Fruit fly (Drosophila melanogaster): ENCODE measurements around the gene CG7215.
A peak's percentile ranks its signal among the peaks of the same experiment; 100 is the strongest.

CG7215 gene

dm6 chr3R:18185385-18185784, 18.3 kb upstream of the CG7215 start, which contains the start of the genes Arp5 and CG7208 (continued):
- TF ChIP-seq seq (GFP tag; IDR thresholded peaks at IDR 0.05) (no peak; the same call in 1 of the 2 replicates), Bdp1 (GFP tag; optimal IDR thresholded peaks at IDR 0.05) (peak; percentile 38), CG9727 (GFP tag; optimal IDR thresholded peaks at IDR 0.05) (peak; percentile 64), Sox100B (GFP tag; optimal IDR thresholded peaks at IDR 0.05) (peak; percentile 64), ewg (GFP tag; optimal IDR thresholded peaks at IDR 0.05) (peak; percentile 48), Lpt (GFP tag; optimal IDR thresholded peaks at IDR 0.05) (no peak), CG12299 (tag; optimal IDR thresholded peaks at IDR 0.05) (peak; percentile 55), Eip74EF (GFP tag; optimal IDR thresholded peaks at IDR 0.05) (no peak), CG17568 (GFP tag; optimal IDR thresholded peaks at IDR 0.05) (no peak), CG12659 (GFP tag; optimal IDR thresholded peaks at IDR 0.05) (peak; percentile 86), slou (GFP tag; optimal IDR thresholded peaks at IDR 0.05) (peak; percentile 42), CG13296 (GFP tag; optimal IDR thresholded peaks at IDR 0.05) (peak; percentile 73), CG2116 (GFP tag; optimal IDR thresholded peaks at IDR 0.05) (peak; percentile 35), E2f2 (GFP tag; IDR thresholded peaks at IDR 0.05) (peak; percentile 60; the same call in 1 of the 2 replicates), CG7372 (GFP tag; IDR thresholded peaks at IDR 0.05) (peak; percentile 66), dm (GFP tag; optimal IDR thresholded peaks at IDR 0.05) (peak; percentile 5), Jarid2 (GFP tag; optimal IDR thresholded peaks at IDR 0.05) (no peak), insv (GFP tag; optimal IDR thresholded peaks at IDR 0.05) (peak in 1 of 2 experiments; percentile 20), Dp (GFP tag; optimal IDR thresholded peaks at IDR 0.05) (peak; percentile 37), Ets65A (GFP tag) (peak; percentile 90), CG12942 (GFP tag; optimal IDR thresholded peaks at IDR 0.05) (peak; percentile 69), crc (GFP tag; optimal IDR thresholded peaks at IDR 0.05) (peak; percentile 40), schlank (tag; optimal IDR thresholded peaks at IDR 0.05) (no peak), ems (GFP tag; optimal IDR thresholded peaks at IDR 0.05) (peak; percentile 73), Dek (tag; optimal IDR thresholded peaks at IDR 0.05) (peak; percentile 70)

- TF ChIP-seq CG15514 (GFP tag; optimal IDR thresholded peaks at IDR 0.05): peak; percentile 80
- peak; percentile 80 for TF ChIP-seq Med (GFP tag)
- no peak for TF ChIP-seq CG11723 (GFP tag; optimal IDR thresholded peaks at IDR 0.05)
- TF ChIP-seq CG31365 (tag; optimal IDR thresholded peaks at IDR 0.05): no peak
- peak; percentile 73 for TF ChIP-seq pzg (GFP tag; optimal IDR thresholded peaks at IDR 0.05)
- TF ChIP-seq HLHmδ (GFP tag; optimal IDR thresholded peaks at IDR 0.05): no peak
- TF ChIP-seq CG12219 (GFP tag; optimal IDR thresholded peaks at IDR 0.05): no peak
- TF ChIP-seq CG1603 (tag; optimal IDR thresholded peaks at IDR 0.05): no peak
- TF ChIP-seq HmgZ (tag; optimal IDR thresholded peaks at IDR 0.05): peak; percentile 4
- no peak for TF ChIP-seq CG3407 (GFP tag; optimal IDR thresholded peaks at IDR 0.05)
- no peak for TF ChIP-seq ap (GFP tag; IDR thresholded peaks at IDR 0.05)
- TF ChIP-seq knrl (GFP tag; IDR thresholded peaks at IDR 0.05; ENCODE audit: partially characterized antibody): no peak
- no peak for TF ChIP-seq sd (tag; optimal IDR thresholded peaks at IDR 0.05)
- no peak for TF ChIP-seq Ets65A (GFP tag)
- TF ChIP-seq her (GFP tag; optimal IDR thresholded peaks at IDR 0.05): no peak
- TF ChIP-seq CG12744 (GFP tag; optimal IDR thresholded peaks at IDR 0.05): no peak
- no peak for TF ChIP-seq insv (GFP tag; optimal IDR thresholded peaks at IDR 0.05)
- no peak for TF ChIP-seq Side (GFP tag; optimal IDR thresholded peaks at IDR 0.05)
- no peak for TF ChIP-seq cato (GFP tag; optimal IDR thresholded peaks at IDR 0.05; ENCODE audit: borderline replicate concordance)
- TF ChIP-seq Neu2 (GFP tag; optimal IDR thresholded peaks at IDR 0.05; ENCODE audit: borderline replicate concordance): no peak
- TF ChIP-seq MTF-1 (GFP tag; optimal IDR thresholded peaks at IDR 0.05; ENCODE audit: borderline replicate concordance): no peak
- TF ChIP-seq CG2120 (GFP tag; optimal IDR thresholded peaks at IDR 0.05): no peak
- TF ChIP-seq CG8290 (GFP tag; optimal IDR thresholded peaks at IDR 0.05): no peak
- TF ChIP-seq CG8290 (tag; optimal IDR thresholded peaks at IDR 0.05): no peak
- no peak for TF ChIP-seq jigr1 (GFP tag; IDR thresholded peaks at IDR 0.05)
- no peak for TF ChIP-seq croc (GFP tag; conservative IDR thresholded peaks at IDR 0.05)
- no peak for TF ChIP-seq CG17385 (GFP tag; optimal IDR thresholded peaks at IDR 0.05)
- no peak for TF ChIP-seq CG7372 (GFP tag; IDR thresholded peaks at IDR 0.05)
- no peak for TF ChIP-seq zen2 (GFP tag; IDR thresholded peaks at IDR 0.05; ENCODE audit: partially characterized antibody)
Observed at dm6 chr3R:18183244-18183643, 16.2 kb upstream of the CG7215 start, which contains the start of gene cdm. Gene cdm (minus strand): TSS chr3R:18183479.
